Worm (Caenorhabditis elegans) whole organism, L1 larva: ENCODE results near the gene rgs-7.

ENCODE experiments used
- nhr-12 ChIP-seq: sonication (generic microtip); optimal IDR thresholded peaks from 2 replicates; lab custom pipeline; 2017; ENCODE audit warnings: missing biosample characterization, missing genetic modification characterization
- nhr-77 ChIP-seq: fragments of 150-350 bp; optimal IDR thresholded peaks from 2 replicates; lab custom pipeline; 2014; ENCODE audit warnings: missing biosample characterization, missing genetic modification characterization

- no peak for TF ChIP-seq nhr-12 (tag; lab: Kevin White, UChicago)
- TF ChIP-seq nhr-77 (tag; lab: Kevin White, UChicago) = no peak
These were observed 42.1 kb downstream of the rgs-7 start for ce11 chrX:3584481-3584880.
